Worm (Caenorhabditis elegans): Measurements from ENCODE around the gene W08F4.5.

DNA sequence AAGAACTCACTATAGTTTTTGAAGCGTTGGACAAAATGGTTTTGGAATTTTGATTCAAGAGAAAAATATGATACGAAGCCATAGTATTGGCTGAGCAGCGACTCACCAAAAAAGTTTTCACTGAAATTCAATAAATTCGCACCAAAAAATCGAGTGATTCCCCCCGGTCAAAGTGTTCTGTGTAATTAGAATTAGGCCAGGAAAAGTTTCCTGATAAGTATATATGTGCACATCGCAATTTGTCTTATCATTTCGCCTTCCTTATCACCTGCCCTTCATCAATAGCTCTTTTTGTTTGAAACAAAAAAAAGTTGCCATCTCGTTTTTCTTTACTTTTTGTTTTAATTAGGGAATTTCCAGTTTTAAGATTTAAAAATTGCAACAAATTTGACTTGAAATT is 47.0 kb downstream of the W08F4.5 start:
- TF ChIP-seq lin-39 (tag; optimal IDR thresholded peaks at IDR 0.05) (no peak), lsy-2 (tag; optimal IDR thresholded peaks at IDR 0.05) (no peak), nhr-21 (tag; optimal IDR thresholded peaks at IDR 0.05) (no peak), nhr-129 (tag; optimal IDR thresholded peaks at IDR 0.05) (no peak), ceh-16 (tag; optimal IDR thresholded peaks at IDR 0.05) (no peak), ceh-82 (tag; optimal IDR thresholded peaks at IDR 0.05) (no peak), ama-1 (optimal IDR thresholded peaks at IDR 0.05) (no peak), alr-1 (tag; optimal IDR thresholded peaks at IDR 0.05) (no peak), ztf-1 (GFP tag; conservative IDR thresholded peaks at IDR 0.05) (no peak), aly-2 (tag; optimal IDR thresholded peaks at IDR 0.05) (no peak), mbf-1 (tag; optimal IDR thresholded peaks at IDR 0.05) (no peak), nhr-11 (tag; optimal IDR thresholded peaks at IDR 0.05) (no peak)
